Fruit fly (Drosophila melanogaster): Measurements from ENCODE around the gene CG8360.
A peak's percentile ranks its signal among the peaks of the same experiment; 100 is the strongest.

CG8360 gene

dm6 chr2L:8163588-8164166 lies 49.1 kb upstream of the CG8360 start (continued):
- TF ChIP-seq CG16813 (GFP tag; IDR thresholded peaks at IDR 0.05; ENCODE audit: partially characterized antibody) (no peak), CG6813 (GFP tag; optimal IDR thresholded peaks at IDR 0.05) (peak; percentile 9), CG8281 (tag; optimal IDR thresholded peaks at IDR 0.05) (peak; percentile 9), tll (GFP tag; optimal IDR thresholded peaks at IDR 0.05) (peak in 1 of 2 experiments; percentile 78), CG17385 (GFP tag; optimal IDR thresholded peaks at IDR 0.05) (no peak), Lim3 (GFP tag; IDR thresholded peaks at IDR 0.05) (no peak), ara (GFP tag; IDR thresholded peaks at IDR 0.05) (peak; percentile 13; the same call in 1 of the 2 replicates), CG8388 (GFP tag; optimal IDR thresholded peaks at IDR 0.05) (no peak), crol (GFP tag; IDR thresholded peaks at IDR 0.05) (peak; percentile 72), Atf3 (GFP tag; optimal IDR thresholded peaks at IDR 0.05) (no peak), amos (GFP tag; IDR thresholded peaks at IDR 0.05; ENCODE audit: partially characterized antibody) (0 out of 2 replicates have a peak, but pooled peaks have one; percentile 17), CG12155 (GFP tag; optimal IDR thresholded peaks at IDR 0.05) (no peak), onecut (GFP tag; IDR thresholded peaks at IDR 0.05) (no peak), run (tag; optimal IDR thresholded peaks at IDR 0.05) (peak; percentile 37), NC2β (GFP tag; optimal IDR thresholded peaks at IDR 0.05) (no peak), CG9876 (GFP tag; optimal IDR thresholded peaks at IDR 0.05) (no peak), Med (GFP tag) (peak; percentile 76), CG1024 (GFP tag; IDR thresholded peaks at IDR 0.05) (no peak), CG7271 (tag; optimal IDR thresholded peaks at IDR 0.05) (no peak), Xrp1 (GFP tag; IDR thresholded peaks at IDR 0.05) (no peak), Pdp1 (GFP tag; optimal IDR thresholded peaks at IDR 0.05) (no peak), Gsc (GFP tag; IDR thresholded peaks at IDR 0.05) (no peak), ac (GFP tag; optimal IDR thresholded peaks at IDR 0.05) (peak; percentile 22), CG10267 (tag; optimal IDR thresholded peaks at IDR 0.05) (no peak), eve (GFP tag; optimal IDR thresholded peaks at IDR 0.05) (peak in 1 of 2 experiments; percentile 59), lab (GFP tag; optimal IDR thresholded peaks at IDR 0.05) (peak; percentile 3), caup (GFP tag; optimal IDR thresholded peaks at IDR 0.05; ENCODE audit: severe bottlenecking) (peak; percentile 4), PHDP (tag; optimal IDR thresholded peaks at IDR 0.05) (no peak), Ets97D (GFP tag; optimal IDR thresholded peaks at IDR 0.05) (no peak), CG10209 (GFP tag; optimal IDR thresholded peaks at IDR 0.05) (no peak), wek (GFP tag; optimal IDR thresholded peaks at IDR 0.05) (peak; percentile 15), CG4854 (GFP tag; optimal IDR thresholded peaks at IDR 0.05) (no peak), h (optimal IDR thresholded peaks at IDR 0.05) (no peak), grn (GFP tag; optimal IDR thresholded peaks at IDR 0.05) (peak; percentile 21), NK7.1 (GFP tag; optimal IDR thresholded peaks at IDR 0.05) (no peak), CG11085 (GFP tag; IDR thresholded peaks at IDR 0.05) (no peak), CG34376 (GFP tag; optimal IDR thresholded peaks at IDR 0.05) (no peak), H2.0 (GFP tag; IDR thresholded peaks at IDR 0.05) (0 out of 2 replicates have a peak, but pooled peaks have one; percentile 1), Blimp-1 (GFP tag; optimal IDR thresholded peaks at IDR 0.05) (no peak), CG11504 (tag; optimal IDR thresholded peaks at IDR 0.05) (no peak), unc-4 (GFP tag; IDR thresholded peaks at IDR 0.05; ENCODE audit: partially characterized antibody) (no peak), CG13424 (tag; optimal IDR thresholded peaks at IDR 0.05) (no peak), CG15514 (GFP tag; optimal IDR thresholded peaks at IDR 0.05) (peak; percentile 12), da (GFP tag; optimal IDR thresholded peaks at IDR 0.05) (peak; percentile 2), sens-2 (GFP tag; IDR thresholded peaks at IDR 0.05) (0 out of 2 replicates have a peak, but pooled peaks have one; percentile 45), CG3281 (GFP tag; optimal IDR thresholded peaks at IDR 0.05) (peak; percentile 4), otp (GFP tag; IDR thresholded peaks at IDR 0.05) (peak; percentile 4; the same call in 1 of the 3 replicates), CG9932 (GFP tag; IDR thresholded peaks at IDR 0.05) (no peak), nmo (GFP tag; optimal IDR thresholded peaks at IDR 0.05) (no peak)
